Worm (Caenorhabditis elegans): ENCODE data around the gene K08D9.2.

The K08D9.2 gene

ce11 chrV:3241175-3241574 is 13.7 kb downstream of the K08D9.2 start, which contains the start of gene srj-11:
Gene srj-11 (plus strand): TSS chrV:3241424.
- TF ChIP-seq ccch-3 (GFP tag; optimal IDR thresholded peaks at IDR 0.05): no peak
- TF ChIP-seq lin-26 (GFP tag; IDR thresholded peaks at IDR 0.05): no peak
- no peak for TF ChIP-seq hsf-1 (GFP tag; IDR thresholded peaks at IDR 0.05)
- no peak for TF ChIP-seq tlf-1 (GFP tag; optimal IDR thresholded peaks at IDR 0.05)
- TF ChIP-seq D2030.7 (GFP tag; IDR thresholded peaks at IDR 0.05): no peak
- no peak for TF ChIP-seq dpl-1 (GFP tag; optimal IDR thresholded peaks at IDR 0.05)
- no peak for TF ChIP-seq cebp-1 (GFP tag; IDR thresholded peaks at IDR 0.05)
- TF ChIP-seq cebp-1 (tag; optimal IDR thresholded peaks at IDR 0.05): no peak
- TF ChIP-seq snpc-1.1 (tag; optimal IDR thresholded peaks at IDR 0.05; ENCODE audit: insufficient read depth): no peak
- no peak for TF ChIP-seq zim-3 (tag; optimal IDR thresholded peaks at IDR 0.05)

ce11 chrV:3242984-3243383 is 15.5 kb downstream of the K08D9.2 start, which contains the start of gene gst-23:
Gene gst-23 (plus strand): TSS chrV:3243284.
- no peak for TF ChIP-seq F57C9.4 (tag; optimal IDR thresholded peaks at IDR 0.05)
- no peak for TF ChIP-seq hmg-20 (GFP tag; IDR thresholded peaks at IDR 0.05)
- no peak for TF ChIP-seq lin-26 (GFP tag; IDR thresholded peaks at IDR 0.05)
- TF ChIP-seq madf-10 (tag; optimal IDR thresholded peaks at IDR 0.05): no peak
- TF ChIP-seq cebp-1 (GFP tag; IDR thresholded peaks at IDR 0.05): no peak
- TF ChIP-seq cebp-1 (tag; optimal IDR thresholded peaks at IDR 0.05): no peak
- TF ChIP-seq B0261.1 (tag; optimal IDR thresholded peaks at IDR 0.05): no peak
- no peak for TF ChIP-seq him-1 (tag; optimal IDR thresholded peaks at IDR 0.05)
- no peak for TF ChIP-seq dpl-1 (GFP tag; optimal IDR thresholded peaks at IDR 0.05)
- TF ChIP-seq lsy-27 (tag; optimal IDR thresholded peaks at IDR 0.05; ENCODE audit: borderline replicate concordance, insufficient read depth): no peak
- no peak for TF ChIP-seq hlh-12 (tag; optimal IDR thresholded peaks at IDR 0.05)

ce11 chrV:3244703-3245102 is 17.2 kb downstream of the K08D9.2 start, which contains the start of gene srj-7:
Gene srj-7 (plus strand): TSS chrV:3245003.
- no peak for TF ChIP-seq ceh-40 (GFP tag; IDR thresholded peaks at IDR 0.05)
- no peak for TF ChIP-seq ztf-25 (GFP tag; IDR thresholded peaks at IDR 0.05)
- TF ChIP-seq sptf-2 (GFP tag; optimal IDR thresholded peaks at IDR 0.05): no peak
- TF ChIP-seq zfh-2 (GFP tag; conservative IDR thresholded peaks at IDR 0.05): no peak
- TF ChIP-seq madf-6 (GFP tag; IDR thresholded peaks at IDR 0.05): no peak
- TF ChIP-seq tbx-9 (tag; optimal IDR thresholded peaks at IDR 0.05; ENCODE audit: borderline replicate concordance): no peak
- TF ChIP-seq hmg-1.2 (GFP tag; IDR thresholded peaks at IDR 0.05): no peak
- no peak for TF ChIP-seq nhr-179 (tag; optimal IDR thresholded peaks at IDR 0.05)
- TF ChIP-seq T26A5.8 (tag; optimal IDR thresholded peaks at IDR 0.05): no peak
- no peak for TF ChIP-seq tbp1 (GFP tag; optimal IDR thresholded peaks at IDR 0.05)
- no peak for TF ChIP-seq egrh-3 (GFP tag; IDR thresholded peaks at IDR 0.05)
- no peak for TF ChIP-seq egl-18 (GFP tag; IDR thresholded peaks at IDR 0.05)
- TF ChIP-seq hlh-12 (tag; optimal IDR thresholded peaks at IDR 0.05): no peak
- no peak for TF ChIP-seq nfya-2 (GFP tag; IDR thresholded peaks at IDR 0.05)

- TF ChIP-seq F57C9.4 (tag; optimal IDR thresholded peaks at IDR 0.05): no peak
- TF ChIP-seq madf-8 (GFP tag; conservative IDR thresholded peaks at IDR 0.05): no peak
- TF ChIP-seq him-1 (tag; optimal IDR thresholded peaks at IDR 0.05): no peak
- TF ChIP-seq K11D2.4 (GFP tag; IDR thresholded peaks at IDR 0.05): no peak
- TF ChIP-seq ztf-18 (tag; optimal IDR thresholded peaks at IDR 0.05): no peak
- no peak for TF ChIP-seq chd-7 (tag; optimal IDR thresholded peaks at IDR 0.05)
These were observed 20.0 kb downstream of the K08D9.2 start, which contains the start of gene srj-8 for ce11 chrV:3247515-3247914. Gene srj-8 (plus strand): TSS chrV:3247815.

Measured in whole organism, young adult.